Fruit fly (Drosophila melanogaster) whole organism, embryonic: ENCODE measurements around the gene CG9643.

Experiments used
- CG9817 ChIP-seq: fragments of 200-800 bp; sonication (Bioruptor generic); optimal IDR thresholded peaks from 2 replicates; lab custom pipeline; 2018; ENCODE audit warnings: missing biosample characterization, mild to moderate bottlenecking, missing genetic modification characterization, moderate library complexity
- disco-r ChIP-seq: fragments of 200-800 bp; sonication (Bioruptor generic); optimal IDR thresholded peaks from 2 replicates; lab custom pipeline; 2016; ENCODE audit warnings: missing biosample characterization, missing genetic modification characterization
- ems ChIP-seq: fragments of 200-800 bp; sonication (Bioruptor generic); optimal IDR thresholded peaks from 3 replicates; lab custom pipeline; 2016; ENCODE audit warnings: missing biosample characterization, missing genetic modification characterization
- inv ChIP-seq: fragments of 200-800 bp; sonication (Bioruptor generic); IDR thresholded peaks from 2 replicates; pipeline ENCODE4 v1.3.6; 2022; ENCODE audit warnings: missing biosample characterization, missing genetic modification characterization; ENCODE audit not compliant: partially characterized antibody

dm6 chr2L:3006194-3006593 lies 27.1 kb upstream of the CG9643 start:
- TF ChIP-seq ems (GFP tag; lab: Kevin White, UChicago) (no peak), CG9817 (tag; lab: Kevin White, UChicago) (no peak), disco-r (GFP tag; lab: Kevin White, UChicago) (no peak), inv (GFP tag; lab: Robert Waterston, UW) (no peak)
